Worm (Caenorhabditis elegans) whole organism, mixed stage, embryonic: ENCODE measurements around the gene ZK1320.11.

Experiments
- mab-5 ChIP-seq: fragments of 150-350 bp; optimal IDR thresholded peaks from 2 replicates; lab custom pipeline; 2014; ENCODE audit warnings: missing biosample characterization, missing genetic modification characterization
- mep-1 ChIP-seq: fragments of 150-350 bp; optimal IDR thresholded peaks from 2 replicates; lab custom pipeline; 2017; ENCODE audit warnings: missing biosample characterization, missing genetic modification reagents, missing genetic modification characterization, inconsistent platforms
- mls-2 ChIP-seq: sonication (generic microtip); optimal IDR thresholded peaks from 2 replicates; lab custom pipeline; 2016; ENCODE audit warnings: mild to moderate bottlenecking, missing genetic modification characterization, moderate library complexity, missing compliant biosample characterization
- nhr-76 ChIP-seq: sonication (generic microtip); optimal IDR thresholded peaks from 2 replicates; lab custom pipeline; 2017; ENCODE audit warnings: missing biosample characterization, missing genetic modification characterization
- pha-4 ChIP-seq: fragments of 150-350 bp; optimal IDR thresholded peaks from 2 replicates; lab custom pipeline; 2018; ENCODE audit warnings: missing biosample characterization, missing genetic modification reagents, missing genetic modification characterization
- snpc-4 ChIP-seq: fragments of 150-350 bp; optimal IDR thresholded peaks from 2 replicates; lab custom pipeline; 2014; ENCODE audit warnings: missing biosample characterization, missing genetic modification characterization
- zip-8 ChIP-seq: fragments of 150-350 bp; optimal IDR thresholded peaks from 2 replicates; lab custom pipeline; 2014; ENCODE audit warnings: missing biosample characterization, missing genetic modification characterization

DNA sequence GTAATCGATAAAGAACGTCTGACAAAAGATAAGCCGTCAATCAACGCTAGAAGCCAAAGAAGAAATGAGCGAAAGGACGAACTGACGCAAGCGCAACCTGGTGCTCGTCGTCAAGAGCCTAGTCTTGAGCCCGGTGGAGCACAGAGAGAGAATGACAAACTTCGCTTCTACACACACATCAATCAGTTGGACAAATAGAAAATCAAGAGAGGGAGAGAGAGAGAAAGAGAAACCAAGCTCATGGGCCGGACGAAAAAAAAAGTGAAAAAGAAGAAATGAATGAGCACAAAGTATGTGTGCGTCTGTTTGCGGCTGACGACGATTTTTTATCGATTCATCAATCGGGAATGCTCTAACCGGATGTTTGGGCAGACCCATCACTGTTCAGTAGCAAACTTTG lies 46.3 kb upstream of the ZK1320.11 start:
- no peak for TF ChIP-seq mab-5 (tag; lab: Kevin White, UChicago)
- no peak for TF ChIP-seq mep-1 (tag; lab: Kevin White, UChicago)
- no peak for TF ChIP-seq snpc-4 (tag; lab: Kevin White, UChicago)
- TF ChIP-seq nhr-76 (tag; lab: Kevin White, UChicago), result no peak
- TF ChIP-seq zip-8 (tag; lab: Kevin White, UChicago), result no peak
- no peak for TF ChIP-seq pha-4
- no peak for TF ChIP-seq mls-2 (tag; lab: Kevin White, UChicago)
